Worm (Caenorhabditis elegans) whole organism, mixed stage, embryonic: ENCODE measurements around the gene M116.5.

Experiments used
- ceh-39 ChIP-seq: fragments of 150-350 bp; optimal IDR thresholded peaks from 2 replicates; lab custom pipeline; 2014; ENCODE audit warnings: missing biosample characterization, missing genetic modification characterization
- elt-3 ChIP-seq: fragments of 150-350 bp; optimal IDR thresholded peaks from 2 replicates; lab custom pipeline; 2014; ENCODE audit warnings: missing biosample characterization, missing genetic modification characterization
- lsy-2 ChIP-seq: fragments of 150-350 bp; optimal IDR thresholded peaks from 2 replicates; lab custom pipeline; 2014; ENCODE audit warnings: missing biosample characterization, missing genetic modification characterization
- nhr-12 ChIP-seq: fragments of 150-350 bp; optimal IDR thresholded peaks from 2 replicates; lab custom pipeline; 2014; ENCODE audit warnings: missing biosample characterization, missing genetic modification characterization
- nhr-237 ChIP-seq: fragments of 150-350 bp; optimal IDR thresholded peaks from 2 replicates; lab custom pipeline; 2014; ENCODE audit warnings: missing biosample characterization, missing genetic modification characterization
- nhr-76 ChIP-seq: sonication (generic microtip); optimal IDR thresholded peaks from 2 replicates; lab custom pipeline; 2017; ENCODE audit warnings: missing biosample characterization, missing genetic modification characterization
- pha-4 ChIP-seq: fragments of 150-350 bp; optimal IDR thresholded peaks from 2 replicates; lab custom pipeline; 2018; ENCODE audit warnings: missing biosample characterization, missing genetic modification reagents, missing genetic modification characterization
- sem-2 ChIP-seq: fragments of 200-800 bp; sonication (Bioruptor generic); optimal IDR thresholded peaks from 2 replicates; lab custom pipeline; 2018; ENCODE audit warnings: mild to moderate bottlenecking, missing genetic modification characterization, missing compliant biosample characterization
- unc-39 ChIP-seq: fragments of 150-350 bp; optimal IDR thresholded peaks from 2 replicates; lab custom pipeline; 2014; ENCODE audit warnings: missing biosample characterization, missing genetic modification characterization
- ztf-11 ChIP-seq: fragments of 150-350 bp; optimal IDR thresholded peaks from 2 replicates; lab custom pipeline; 2014; ENCODE audit warnings: missing biosample characterization, missing genetic modification characterization

ce11 chrIV:8449869-8450268 is 29.0 kb upstream of the M116.5 start:
- TF ChIP-seq nhr-12 (tag; lab: Kevin White, UChicago) (no peak), pha-4 (tag; lab: Kevin White, UChicago) (no peak), elt-3 (tag; lab: Kevin White, UChicago) (no peak), lsy-2 (no peak), ztf-11 (tag; lab: Kevin White, UChicago) (no peak), nhr-237 (no peak), ceh-39 (no peak), sem-2 (GFP tag; lab: Kevin White, UChicago) (no peak), nhr-76 (tag; lab: Kevin White, UChicago) (no peak), unc-39 (tag; lab: Kevin White, UChicago) (no peak)
